Worm (Caenorhabditis elegans) whole organism, L3 larva: Measurements from ENCODE around the gene ZK666.12.

ENCODE experiments used
- R02D3.7 ChIP-seq: fragments of 150-350 bp; optimal IDR thresholded peaks from 2 replicates; lab custom pipeline; 2014; ENCODE audit warnings: missing biosample characterization, missing genetic modification characterization
- ZK546.5 ChIP-seq: sonication (generic microtip); optimal IDR thresholded peaks from 2 replicates; lab custom pipeline; 2017; ENCODE audit warnings: missing biosample characterization, missing genetic modification characterization
- aly-2 ChIP-seq: fragments of 150-350 bp; optimal IDR thresholded peaks from 2 replicates; lab custom pipeline; 2014; ENCODE audit warnings: missing biosample characterization, missing genetic modification characterization
- elt-2 ChIP-seq: sonication (generic microtip); optimal IDR thresholded peaks from 2 replicates; lab custom pipeline; 2016; ENCODE audit warnings: missing genetic modification reagents, mild to moderate bottlenecking, missing genetic modification characterization, missing compliant biosample characterization
- lin-39 ChIP-seq: fragments of 150-350 bp; optimal IDR thresholded peaks from 2 replicates; lab custom pipeline; 2018; ENCODE audit warnings: missing biosample characterization, missing genetic modification reagents, missing genetic modification characterization
- nfya-1 ChIP-seq: sonication (generic microtip); optimal IDR thresholded peaks from 2 replicates; lab custom pipeline; 2017; ENCODE audit warnings: missing genetic modification characterization, mild to moderate bottlenecking, missing compliant biosample characterization, antibody characterized with exemption, moderate library complexity; ENCODE audit not compliant: insufficient read depth
- nhr-12 ChIP-seq: fragments of 150-350 bp; optimal IDR thresholded peaks from 2 replicates; lab custom pipeline; 2014; ENCODE audit warnings: missing biosample characterization, missing genetic modification characterization
- nhr-25 ChIP-seq: sonication (generic microtip); optimal IDR thresholded peaks from 2 replicates; lab custom pipeline; 2017; ENCODE audit warnings: missing biosample characterization, missing genetic modification characterization
- nhr-77 ChIP-seq: fragments of 150-350 bp; optimal IDR thresholded peaks from 2 replicates; lab custom pipeline; 2014; ENCODE audit warnings: missing biosample characterization, missing genetic modification characterization
- pha-4 ChIP-seq: fragments of 150-350 bp; optimal IDR thresholded peaks from 2 replicates; lab custom pipeline; 2014; ENCODE audit warnings: missing biosample characterization, missing genetic modification reagents, missing genetic modification characterization
- snpc-4 ChIP-seq: fragments of 150-350 bp; optimal IDR thresholded peaks from 2 replicates; lab custom pipeline; 2014; ENCODE audit warnings: missing biosample characterization, missing genetic modification characterization
- unc-39 ChIP-seq: sonication (generic microtip); optimal IDR thresholded peaks from 4 replicates; lab custom pipeline; 2017; ENCODE audit warnings: missing biosample characterization, missing genetic modification characterization
- unc-62 ChIP-seq: fragments of 150-350 bp; sonication (generic microtip); optimal IDR thresholded peaks from 4 replicates; lab custom pipeline; 2014; ENCODE audit warnings: missing biosample characterization, missing genetic modification reagents, missing genetic modification characterization

- no peak for TF ChIP-seq unc-62 (GFP tag; lab: Kevin White, UChicago)
- no peak for TF ChIP-seq unc-39
- TF ChIP-seq snpc-4 (tag; lab: Kevin White, UChicago) = no peak
- TF ChIP-seq ZK546.5 (tag; lab: Kevin White, UChicago) = no peak
- TF ChIP-seq lin-39 (tag; lab: Kevin White, UChicago) = no peak
- no peak for TF ChIP-seq nhr-25 (tag; lab: Kevin White, UChicago)
- no peak for TF ChIP-seq nfya-1
- no peak for TF ChIP-seq pha-4 (tag; lab: Kevin White, UChicago)
- no peak for TF ChIP-seq nhr-77 (tag; lab: Kevin White, UChicago)
- TF ChIP-seq nhr-12 = no peak
- TF ChIP-seq aly-2 (tag; lab: Kevin White, UChicago) = no peak
- no peak for TF ChIP-seq elt-2 (tag; lab: Kevin White, UChicago)
- no peak for TF ChIP-seq R02D3.7 (tag; lab: Kevin White, UChicago)
These were observed 20.4 kb downstream of the ZK666.12 start for ce11 chrII:10516375-10516774.
